Worm (Caenorhabditis elegans) whole organism, L2 larva: Measurements from ENCODE around the gene zmp-3.
"Not testable (repeated sequence)": the region's sequence is repeated elsewhere in the genome, so short reads cannot be mapped to it uniquely, and the experiment has no call there.

Experiments used
- R02D3.7 ChIP-seq: fragments of 150-350 bp; optimal IDR thresholded peaks from 2 replicates; lab custom pipeline; 2014; ENCODE audit warnings: missing biosample characterization, missing genetic modification characterization
- ZK546.5 ChIP-seq: sonication (generic microtip); optimal IDR thresholded peaks from 2 replicates; lab custom pipeline; 2017; ENCODE audit warnings: missing biosample characterization, missing genetic modification characterization
- alr-1 ChIP-seq: fragments of 150-350 bp; optimal IDR thresholded peaks from 2 replicates; lab custom pipeline; 2014; ENCODE audit warnings: missing biosample characterization, missing genetic modification characterization
- ama-1 ChIP-seq: fragments of 150-350 bp; optimal IDR thresholded peaks from 2 replicates; lab custom pipeline; 2018; ENCODE audit warnings: inconsistent platforms
- blmp-1 ChIP-seq: sonication (generic microtip); optimal IDR thresholded peaks from 2 replicates; lab custom pipeline; 2017; ENCODE audit warnings: missing genetic modification characterization, mild to moderate bottlenecking, missing compliant biosample characterization, antibody characterized with exemption, moderate library complexity; ENCODE audit not compliant: insufficient read depth
- ceh-16 ChIP-seq: fragments of 150-350 bp; optimal IDR thresholded peaks from 2 replicates; lab custom pipeline; 2014; ENCODE audit warnings: missing biosample characterization, missing genetic modification characterization
- crh-2 ChIP-seq: sonication (generic microtip); optimal IDR thresholded peaks from 2 replicates; lab custom pipeline; 2017; ENCODE audit warnings: missing biosample characterization, missing genetic modification characterization
- dmd-4 ChIP-seq: sonication (generic microtip); optimal IDR thresholded peaks from 2 replicates; lab custom pipeline; 2017; ENCODE audit warnings: missing biosample characterization, missing genetic modification characterization
- egl-27 ChIP-seq: sonication (generic microtip); optimal IDR thresholded peaks from 3 replicates; lab custom pipeline; 2017; ENCODE audit warnings: missing biosample characterization, missing genetic modification reagents, missing genetic modification characterization
- elt-1 ChIP-seq: fragments of 150-350 bp; optimal IDR thresholded peaks from 2 replicates; lab custom pipeline; 2014; ENCODE audit warnings: missing biosample characterization, missing genetic modification characterization
- elt-3 ChIP-seq: sonication (generic microtip); optimal IDR thresholded peaks from 2 replicates; lab custom pipeline; 2017; ENCODE audit warnings: missing biosample characterization, missing genetic modification characterization
- fos-1 ChIP-seq: fragments of 150-350 bp; optimal IDR thresholded peaks from 2 replicates; lab custom pipeline; 2014; ENCODE audit warnings: missing biosample characterization, missing genetic modification characterization
- gmeb-1 ChIP-seq: fragments of 150-350 bp; optimal IDR thresholded peaks from 2 replicates; lab custom pipeline; 2014; ENCODE audit warnings: missing biosample characterization, missing genetic modification characterization
- lin-11 ChIP-seq: fragments of 150-350 bp; sonication (generic microtip); optimal IDR thresholded peaks from 2 replicates; lab custom pipeline; 2014; ENCODE audit warnings: missing biosample characterization, missing genetic modification characterization, inconsistent platforms, mixed read lengths
- lin-13 ChIP-seq: fragments of 150-350 bp; optimal IDR thresholded peaks from 2 replicates; lab custom pipeline; 2014; ENCODE audit warnings: missing biosample characterization, missing genetic modification reagents, missing genetic modification characterization
- lin-39 ChIP-seq: fragments of 150-350 bp; optimal IDR thresholded peaks from 2 replicates; lab custom pipeline; 2014; ENCODE audit warnings: missing biosample characterization, missing genetic modification reagents, missing genetic modification characterization
- lsy-2 ChIP-seq, 2 experiments: fragments of 150-350 bp in 1 of 2; sonication (generic microtip) in 1 of 2; optimal IDR thresholded peaks; 2 replicates each; lab custom pipeline; 2014 to 2017; ENCODE audit warnings: missing biosample characterization in 2 of 2, missing genetic modification characterization in 2 of 2
- mab-5 ChIP-seq: fragments of 150-350 bp; optimal IDR thresholded peaks from 2 replicates; lab custom pipeline; 2014; ENCODE audit warnings: missing biosample characterization, missing genetic modification characterization
- mbf-1 ChIP-seq: sonication (generic microtip); optimal IDR thresholded peaks from 2 replicates; lab custom pipeline; 2017; ENCODE audit warnings: missing biosample characterization, missing genetic modification characterization
- mdl-1 ChIP-seq, 2 experiments: fragments of 150-350 bp in 1 of 2; sonication (generic microtip) in 1 of 2; optimal IDR thresholded peaks; 2 replicates each; lab custom pipeline; 2017; ENCODE audit warnings: missing biosample characterization in 2 of 2, missing genetic modification characterization in 2 of 2
- nhr-10 ChIP-seq: sonication (generic microtip); optimal IDR thresholded peaks from 2 replicates; lab custom pipeline; 2017; ENCODE audit warnings: missing biosample characterization, missing genetic modification characterization
- nhr-11 ChIP-seq: fragments of 150-350 bp; optimal IDR thresholded peaks from 2 replicates; lab custom pipeline; 2014; ENCODE audit warnings: missing biosample characterization, missing genetic modification characterization
- nhr-129 ChIP-seq: fragments of 150-350 bp; optimal IDR thresholded peaks from 2 replicates; lab custom pipeline; 2014; ENCODE audit warnings: missing biosample characterization, missing genetic modification characterization
- nhr-21 ChIP-seq: fragments of 150-350 bp; optimal IDR thresholded peaks from 2 replicates; lab custom pipeline; 2014; ENCODE audit warnings: missing biosample characterization, missing genetic modification characterization
- nhr-23 ChIP-seq: fragments of 150-350 bp; optimal IDR thresholded peaks from 2 replicates; lab custom pipeline; 2014; ENCODE audit warnings: missing biosample characterization, missing genetic modification reagents, missing genetic modification characterization
- nhr-237 ChIP-seq: fragments of 150-350 bp; optimal IDR thresholded peaks from 2 replicates; lab custom pipeline; 2014; ENCODE audit warnings: missing biosample characterization, missing genetic modification characterization
- nhr-25 ChIP-seq: fragments of 150-350 bp; sonication (generic microtip); optimal IDR thresholded peaks from 3 replicates; lab custom pipeline; 2014; ENCODE audit warnings: missing biosample characterization, missing genetic modification characterization
- nhr-77 ChIP-seq: fragments of 150-350 bp; optimal IDR thresholded peaks from 2 replicates; lab custom pipeline; 2014; ENCODE audit warnings: missing biosample characterization, missing genetic modification characterization
- peb-1 ChIP-seq: fragments of 150-350 bp; optimal IDR thresholded peaks from 2 replicates; lab custom pipeline; 2014; ENCODE audit warnings: missing biosample characterization, missing genetic modification characterization
- sem-4 ChIP-seq: fragments of 150-350 bp; optimal IDR thresholded peaks from 2 replicates; lab custom pipeline; 2014; ENCODE audit warnings: missing biosample characterization, missing genetic modification reagents, missing genetic modification characterization
- skn-1 ChIP-seq: sonication (generic microtip); optimal IDR thresholded peaks from 2 replicates; lab custom pipeline; 2017; ENCODE audit warnings: missing biosample characterization, missing genetic modification characterization
- sma-3 ChIP-seq: sonication (generic microtip); optimal IDR thresholded peaks from 2 replicates; lab custom pipeline; 2016; ENCODE audit warnings: missing genetic modification reagents, missing genetic modification characterization, missing compliant biosample characterization
- snpc-4 ChIP-seq: fragments of 150-350 bp; optimal IDR thresholded peaks from 2 replicates; lab custom pipeline; 2014; ENCODE audit warnings: missing biosample characterization, missing genetic modification characterization
- unc-39 ChIP-seq: fragments of 150-350 bp; optimal IDR thresholded peaks from 2 replicates; lab custom pipeline; 2014; ENCODE audit warnings: missing biosample characterization, missing genetic modification characterization
- unc-55 ChIP-seq: fragments of 150-350 bp; sonication (generic microtip); optimal IDR thresholded peaks from 3 replicates; lab custom pipeline; 2014; ENCODE audit warnings: missing biosample characterization, missing genetic modification reagents, missing genetic modification characterization
- unc-62 ChIP-seq: fragments of 150-350 bp; optimal IDR thresholded peaks from 2 replicates; lab custom pipeline; 2014; ENCODE audit warnings: missing biosample characterization, missing genetic modification reagents, missing genetic modification characterization
- ztf-11 ChIP-seq: sonication (generic microtip); optimal IDR thresholded peaks from 2 replicates; lab custom pipeline; 2017; ENCODE audit warnings: missing biosample characterization, missing genetic modification characterization

zmp-3 gene

ce11 chrV:2909525-2909924, at the start of gene zmp-3:
Gene zmp-3 (minus strand): TSS chrV:2909625.
- TF ChIP-seq unc-62 (GFP tag; lab: Kevin White, UChicago) (no peak), unc-55 (no peak), elt-3 (tag; lab: Kevin White, UChicago) (no peak), ztf-11 (tag; lab: Kevin White, UChicago) (no peak), mdl-1 (tag; optimal IDR thresholded peaks at IDR 0.05; lab: Kevin White, UChicago) (no peak), crh-2 (tag; lab: Kevin White, UChicago) (no peak), ama-1 (no peak), blmp-1 (no peak), nhr-77 (tag; lab: Kevin White, UChicago) (no peak), nhr-25 (tag; lab: Kevin White, UChicago) (no peak), lin-39 (tag; lab: Kevin White, UChicago) (no peak), alr-1 (tag; lab: Kevin White, UChicago) (no peak), nhr-23 (tag; lab: Kevin White, UChicago) (no peak), sem-4 (tag; lab: Kevin White, UChicago) (no peak), mbf-1 (no peak), mab-5 (no peak), snpc-4 (no peak), egl-27 (tag; lab: Kevin White, UChicago) (no peak)
- TF ChIP-seq, all 48 proteins: peak for 0

- TF ChIP-seq lin-13 (GFP tag; lab: Kevin White, UChicago) (no peak), nhr-237 (tag; lab: Kevin White, UChicago) (no peak), dmd-4 (tag; lab: Kevin White, UChicago) (no peak), mdl-1 (tag; optimal IDR thresholded peaks at IDR 0.05; lab: Kevin White, UChicago) (no peak), nhr-25 (tag; lab: Kevin White, UChicago) (no peak), lin-11 (tag; lab: Kevin White, UChicago) (no peak), ama-1 (no peak), nhr-11 (no peak), gmeb-1 (tag; lab: Kevin White, UChicago) (no peak), unc-39 (tag; lab: Kevin White, UChicago) (no peak), alr-1 (tag; lab: Kevin White, UChicago) (no peak), sma-3 (no peak), elt-3 (tag; lab: Kevin White, UChicago) (no peak), peb-1 (tag; lab: Kevin White, UChicago) (no peak), skn-1 (tag; lab: Kevin White, UChicago) (no peak), elt-1 (tag; lab: Kevin White, UChicago) (no peak), lsy-2 (tag; optimal IDR thresholded peaks at IDR 0.05; lab: Kevin White, UChicago) (no peak)
Measured at ce11 chrV:2958202-2958601, 48.8 kb upstream of the zmp-3 start, which contains the start of gene srw-142. Gene srw-142 (minus strand): TSS chrV:2958302.

DNA sequence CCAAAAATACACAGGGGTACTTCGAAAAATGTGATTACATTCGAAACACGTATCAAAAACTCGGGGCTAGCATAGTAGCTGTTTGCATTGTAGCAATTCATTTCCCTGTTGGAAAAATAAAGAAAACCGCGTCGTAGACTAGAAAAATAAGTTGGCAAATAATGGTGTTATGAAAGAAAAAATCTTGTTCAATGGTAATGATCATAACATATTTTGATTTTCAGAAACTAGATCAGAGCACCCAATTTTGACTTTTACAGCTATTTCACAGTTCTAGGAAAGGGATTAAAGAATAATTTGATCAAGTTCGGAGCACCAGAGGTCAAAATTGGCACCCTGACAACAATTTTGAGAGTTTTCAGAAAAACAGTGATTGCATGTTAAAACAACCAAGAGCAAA, 45.9 kb upstream of the zmp-3 start, which contains the start of gene srh-248:
Gene srh-248, minus strand, starts transcription at position 101 of the 400 bp plus-strand sequence.
- not testable (repeated sequence) for TF ChIP-seq fos-1, egl-27, nhr-25 (tag; lab: Kevin White, UChicago)

- not testable (repeated sequence) for TF ChIP-seq sma-3; unc-55; ceh-16 (tag; lab: Kevin White, UChicago)
Measured at ce11 chrV:2952102-2952501, 42.7 kb upstream of the zmp-3 start, which contains the start of gene srw-122. Gene srw-122 (minus strand): TSS chrV:2952202.

DNA sequence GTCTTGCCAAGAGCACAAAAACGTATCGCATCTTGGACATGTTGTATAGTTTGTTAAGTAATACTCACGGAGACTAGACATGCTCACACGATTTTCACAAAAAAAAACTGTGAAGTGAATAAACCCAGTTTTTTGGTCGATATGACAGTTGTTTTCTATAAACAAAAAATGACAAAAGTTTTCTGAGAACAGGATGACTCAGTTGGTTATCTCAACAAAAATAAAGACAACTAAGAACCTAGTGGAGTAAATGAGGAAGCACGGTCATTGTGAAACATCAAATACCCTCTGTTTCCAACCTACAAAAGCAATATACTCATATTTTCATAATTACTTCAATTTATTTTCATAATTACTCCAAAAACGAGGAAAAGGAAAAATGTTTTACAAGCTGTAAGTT, 36.2 kb upstream of the zmp-3 start, which contains the start of gene srh-87:
Gene srh-87, minus strand, starts transcription at position 101 of the 400 bp plus-strand sequence.
- TF ChIP-seq nhr-11 = no peak
- TF ChIP-seq lin-39 (tag; lab: Kevin White, UChicago) = no peak
- TF ChIP-seq R02D3.7 (tag; lab: Kevin White, UChicago) = no peak
- TF ChIP-seq blmp-1 = no peak
- TF ChIP-seq elt-3 (tag; lab: Kevin White, UChicago) = no peak
- TF ChIP-seq unc-62 (GFP tag; lab: Kevin White, UChicago) = no peak
- TF ChIP-seq elt-1 (tag; lab: Kevin White, UChicago) = no peak
- TF ChIP-seq nhr-25 (tag; lab: Kevin White, UChicago) = no peak
- no peak for TF ChIP-seq lin-11 (tag; lab: Kevin White, UChicago)
- no peak for TF ChIP-seq nhr-21 (tag; lab: Kevin White, UChicago)
- TF ChIP-seq nhr-10 (tag; lab: Kevin White, UChicago) = no peak
- no peak for TF ChIP-seq mab-5
- TF ChIP-seq nhr-129 (tag; lab: Kevin White, UChicago) = no peak
- no peak for TF ChIP-seq ZK546.5 (tag; lab: Kevin White, UChicago)
- TF ChIP-seq gmeb-1 (tag; lab: Kevin White, UChicago) = no peak
- TF ChIP-seq ztf-11 (tag; lab: Kevin White, UChicago) = no peak
- TF ChIP-seq lsy-2 (tag; optimal IDR thresholded peaks at IDR 0.05; lab: Kevin White, UChicago) = no peak
- TF ChIP-seq snpc-4 = no peak
- TF ChIP-seq nhr-237 (tag; lab: Kevin White, UChicago) = no peak
